Worm (Caenorhabditis elegans) whole organism, L4 larva: Measurements from ENCODE around the gene F22E5.13.

ENCODE experiments used
- lin-13 ChIP-seq: fragments of 150-350 bp; optimal IDR thresholded peaks from 2 replicates; lab custom pipeline; 2014; ENCODE audit warnings: missing biosample characterization, missing genetic modification reagents, missing genetic modification characterization
- mdl-1 ChIP-seq, 2 experiments: fragments of 150-350 bp in 1 of 2; sonication (generic microtip) in 1 of 2; optimal IDR thresholded peaks; 2 replicates each; lab custom pipeline; 2014 to 2017; ENCODE audit warnings: missing biosample characterization in 2 of 2, missing genetic modification characterization in 2 of 2

- TF ChIP-seq mdl-1 (tag; optimal IDR thresholded peaks at IDR 0.05; lab: Kevin White, UChicago): no peak
- no peak for TF ChIP-seq lin-13 (GFP tag; lab: Kevin White, UChicago)
Observed at ce11 chrII:2686985-2687675, 37.7 kb upstream of the F22E5.13 start, which contains the start of the genes sup-9 and nspf-1.
